Worm (Caenorhabditis elegans) whole organism, mixed stage, embryonic: ENCODE measurements around the gene svh-11.

Experiments used
- blmp-1 ChIP-seq: fragments of 150-350 bp; optimal IDR thresholded peaks from 2 replicates; lab custom pipeline; 2014; ENCODE audit warnings: missing biosample characterization, missing genetic modification characterization
- elt-1 ChIP-seq: sonication (generic microtip); optimal IDR thresholded peaks from 2 replicates; lab custom pipeline; 2017; ENCODE audit warnings: missing genetic modification characterization, mild to moderate bottlenecking, missing compliant biosample characterization, antibody characterized with exemption, moderate library complexity, borderline replicate concordance; ENCODE audit not compliant: insufficient read depth
- elt-3 ChIP-seq: fragments of 150-350 bp; optimal IDR thresholded peaks from 2 replicates; lab custom pipeline; 2014; ENCODE audit warnings: missing biosample characterization, missing genetic modification characterization
- ham-2 ChIP-seq: fragments of 200-800 bp; sonication (Bioruptor generic); optimal IDR thresholded peaks from 2 replicates; lab custom pipeline; 2018; ENCODE audit warnings: mild to moderate bottlenecking, missing genetic modification characterization, missing compliant biosample characterization
- lsy-2 ChIP-seq: fragments of 150-350 bp; optimal IDR thresholded peaks from 2 replicates; lab custom pipeline; 2014; ENCODE audit warnings: missing biosample characterization, missing genetic modification characterization
- mep-1 ChIP-seq: fragments of 150-350 bp; optimal IDR thresholded peaks from 2 replicates; lab custom pipeline; 2017; ENCODE audit warnings: missing biosample characterization, missing genetic modification reagents, missing genetic modification characterization, inconsistent platforms
- nhr-76 ChIP-seq: sonication (generic microtip); optimal IDR thresholded peaks from 2 replicates; lab custom pipeline; 2017; ENCODE audit warnings: missing biosample characterization, missing genetic modification characterization
- pha-4 ChIP-seq: fragments of 150-350 bp; optimal IDR thresholded peaks from 2 replicates; lab custom pipeline; 2018; ENCODE audit warnings: missing biosample characterization, missing genetic modification reagents, missing genetic modification characterization
- sem-2 ChIP-seq: fragments of 200-800 bp; sonication (Bioruptor generic); optimal IDR thresholded peaks from 2 replicates; lab custom pipeline; 2018; ENCODE audit warnings: mild to moderate bottlenecking, missing genetic modification characterization, missing compliant biosample characterization
- snpc-4 ChIP-seq: fragments of 150-350 bp; optimal IDR thresholded peaks from 2 replicates; lab custom pipeline; 2014; ENCODE audit warnings: missing biosample characterization, missing genetic modification characterization
- sptf-1 ChIP-seq: sonication (generic microtip); optimal IDR thresholded peaks from 2 replicates; lab custom pipeline; 2017; ENCODE audit warnings: mild to moderate bottlenecking, missing genetic modification characterization, moderate library complexity, missing compliant biosample characterization
- tbx-8 ChIP-seq: fragments of 200-800 bp; sonication (Bioruptor generic); optimal IDR thresholded peaks from 2 replicates; lab custom pipeline; 2018; ENCODE audit warnings: mild to moderate bottlenecking, missing genetic modification characterization, moderate library complexity, missing compliant biosample characterization
- unc-62 ChIP-seq: fragments of 150-350 bp; optimal IDR thresholded peaks from 2 replicates; lab custom pipeline; 2014; ENCODE audit warnings: missing biosample characterization, missing genetic modification reagents, missing genetic modification characterization

DNA sequence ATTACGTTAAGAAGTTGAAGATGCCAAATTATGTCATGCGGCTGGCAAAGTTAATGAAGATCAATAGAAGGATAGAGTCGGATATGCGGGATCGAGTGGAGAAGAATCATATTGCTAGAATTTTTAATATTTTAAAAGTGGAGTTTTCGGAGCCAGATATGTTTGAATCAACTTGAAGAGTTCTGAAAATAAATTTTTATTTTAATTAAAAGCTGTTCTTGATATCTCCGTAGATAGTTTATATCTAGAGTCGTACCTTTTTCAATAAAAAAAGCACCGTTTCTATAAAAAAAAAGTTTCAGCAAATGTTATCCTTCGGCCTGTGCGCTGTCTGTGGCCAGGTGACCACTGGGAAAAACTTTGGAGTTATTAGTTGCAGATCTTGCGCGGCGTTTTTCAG is 26.3 kb downstream of the svh-11 start, which contains the start of gene nhr-96:
- no peak for TF ChIP-seq sem-2 (GFP tag; lab: Kevin White, UChicago)
- no peak for TF ChIP-seq snpc-4 (tag; lab: Kevin White, UChicago)
- TF ChIP-seq mep-1 (tag; lab: Kevin White, UChicago), result no peak
- no peak for TF ChIP-seq tbx-8
- no peak for TF ChIP-seq sptf-1
- TF ChIP-seq blmp-1 (tag; lab: Kevin White, UChicago), result no peak
- no peak for TF ChIP-seq nhr-76
- TF ChIP-seq pha-4 (tag; lab: Kevin White, UChicago), result no peak
- no peak for TF ChIP-seq elt-1 (tag; lab: Kevin White, UChicago)
- TF ChIP-seq unc-62 (GFP tag; lab: Kevin White, UChicago), result no peak
- TF ChIP-seq lsy-2, result no peak
- no peak for TF ChIP-seq ham-2 (GFP tag; lab: Kevin White, UChicago)
- no peak for TF ChIP-seq elt-3 (tag; lab: Kevin White, UChicago)
